Worm (Caenorhabditis elegans) whole organism, young adult: Measurements from ENCODE around the gene R10H10.7.

ENCODE experiments used
- C17E4.6 ChIP-seq: fragments of 200-800 bp; sonication (Bioruptor generic); IDR thresholded peaks from 2 replicates; pipeline ENCODE4 v1.3.6; 2022; ENCODE audit warnings: missing genetic modification reagents, missing genetic modification characterization, missing compliant biosample characterization
- F22D6.2 ChIP-seq: sonication (generic microtip); optimal IDR thresholded peaks from 2 replicates; lab custom pipeline; 2016; ENCODE audit warnings: mild to moderate bottlenecking, missing genetic modification characterization, missing compliant biosample characterization
- F23B12.7 ChIP-seq: sonication (generic microtip); optimal IDR thresholded peaks from 2 replicates; lab custom pipeline; 2017; ENCODE audit warnings: missing genetic modification characterization, mild to moderate bottlenecking, missing compliant biosample characterization, antibody characterized with exemption, moderate library complexity; ENCODE audit not compliant: insufficient read depth
- F33H1.4 ChIP-seq: fragments of 200-800 bp; sonication (Bioruptor generic); IDR thresholded peaks from 2 replicates; pipeline ENCODE4 v1.3.6; 2022; ENCODE audit warnings: missing genetic modification reagents, missing genetic modification characterization, missing compliant biosample characterization
- F57C9.4 ChIP-seq: sonication (generic microtip); optimal IDR thresholded peaks from 2 replicates; lab custom pipeline; 2017; ENCODE audit warnings: mild to moderate bottlenecking, missing genetic modification characterization, missing compliant biosample characterization
- T26A5.8 ChIP-seq: sonication (generic microtip); optimal IDR thresholded peaks from 2 replicates; lab custom pipeline; 2016; ENCODE audit warnings: missing genetic modification characterization, missing compliant biosample characterization
- Y53G8AR.9 ChIP-seq: fragments of 200-800 bp; sonication (Bioruptor generic); conservative IDR thresholded peaks from 2 replicates; pipeline ENCODE4 v1.3.6; 2022; ENCODE audit warnings: missing genetic modification reagents, missing genetic modification characterization, missing compliant biosample characterization
- Y79H2A.3 ChIP-seq: fragments of 200-800 bp; sonication (Bioruptor generic); conservative IDR thresholded peaks from 2 replicates; pipeline ENCODE4 v1.3.6; 2022; ENCODE audit warnings: missing genetic modification reagents, missing genetic modification characterization, missing compliant biosample characterization
- ZK185.1 ChIP-seq: sonication (generic microtip); optimal IDR thresholded peaks from 2 replicates; lab custom pipeline; 2016; ENCODE audit warnings: mild to moderate bottlenecking, missing genetic modification characterization, missing compliant biosample characterization; ENCODE audit not compliant: poor library complexity, severe bottlenecking
- aptf-3 ChIP-seq: fragments of 200-800 bp; sonication (Bioruptor generic); IDR thresholded peaks from 2 replicates; pipeline ENCODE4 v1.3.6; 2022; ENCODE audit warnings: missing genetic modification characterization, missing compliant biosample characterization
- athp-1 ChIP-seq: sonication (generic microtip); optimal IDR thresholded peaks from 2 replicates; lab custom pipeline; 2017; ENCODE audit warnings: mild to moderate bottlenecking, missing genetic modification characterization, missing compliant biosample characterization
- attf-3 ChIP-seq: fragments of 200-800 bp; sonication (Bioruptor generic); conservative IDR thresholded peaks from 2 replicates; pipeline ENCODE4 v1.3.6; 2022; ENCODE audit warnings: missing genetic modification reagents, missing genetic modification characterization, missing compliant biosample characterization
- attf-5 ChIP-seq: fragments of 200-800 bp; sonication (Bioruptor generic); optimal IDR thresholded peaks from 2 replicates; lab custom pipeline; 2018; ENCODE audit warnings: mild to moderate bottlenecking, missing genetic modification characterization, missing compliant biosample characterization
- cebp-2 ChIP-seq: fragments of 200-800 bp; sonication (Bioruptor generic); IDR thresholded peaks from 2 replicates; pipeline ENCODE4 v1.3.6; 2022; ENCODE audit warnings: missing genetic modification characterization, missing compliant biosample characterization
- ceh-27 ChIP-seq: fragments of 200-800 bp; sonication (Bioruptor generic); optimal IDR thresholded peaks from 2 replicates; lab custom pipeline; 2018; ENCODE audit warnings: mild to moderate bottlenecking, missing genetic modification characterization, moderate library complexity, missing compliant biosample characterization
- dpff-1 ChIP-seq: sonication (generic microtip); optimal IDR thresholded peaks from 2 replicates; lab custom pipeline; 2017; ENCODE audit warnings: mild to moderate bottlenecking, missing genetic modification characterization, missing compliant biosample characterization
- gei-17 ChIP-seq: fragments of 200-800 bp; sonication (Bioruptor generic); optimal IDR thresholded peaks from 2 replicates; lab custom pipeline; 2018; ENCODE audit warnings: mild to moderate bottlenecking, missing genetic modification characterization, missing compliant biosample characterization
- him-1 ChIP-seq: sonication (generic microtip); optimal IDR thresholded peaks from 2 replicates; lab custom pipeline; 2016; ENCODE audit warnings: missing genotype, missing genetic modification reagents, missing genetic modification characterization, missing compliant biosample characterization
- hlh-26 ChIP-seq: fragments of 200-800 bp; sonication (Bioruptor generic); conservative IDR thresholded peaks from 2 replicates; pipeline ENCODE4 v1.3.6; 2022; ENCODE audit warnings: missing genetic modification reagents, missing genetic modification characterization, missing compliant biosample characterization
- hmg-1.2 ChIP-seq: fragments of 200-800 bp; sonication (Bioruptor generic); IDR thresholded peaks from 2 replicates; pipeline ENCODE4 v1.3.6; 2022; ENCODE audit warnings: missing genetic modification reagents, missing genetic modification characterization, missing compliant biosample characterization
- lin-40 ChIP-seq: sonication (generic microtip); optimal IDR thresholded peaks from 2 replicates; lab custom pipeline; 2016; ENCODE audit warnings: missing genetic modification characterization, mild to moderate bottlenecking, missing compliant biosample characterization, missing genotype, missing genetic modification reagents
- lin-54 ChIP-seq: fragments of 200-800 bp; sonication (Bioruptor generic); optimal IDR thresholded peaks from 2 replicates; lab custom pipeline; 2018; ENCODE audit warnings: mild to moderate bottlenecking, missing genetic modification characterization, missing compliant biosample characterization
- lir-1 ChIP-seq: fragments of 200-800 bp; sonication (Bioruptor generic); conservative IDR thresholded peaks from 2 replicates; pipeline ENCODE4 v1.3.6; 2022; ENCODE audit warnings: missing genetic modification reagents, missing genetic modification characterization, missing compliant biosample characterization
- lsy-27 ChIP-seq: sonication (generic microtip); optimal IDR thresholded peaks from 2 replicates; lab custom pipeline; 2017; ENCODE audit warnings: missing genetic modification characterization, mild to moderate bottlenecking, missing compliant biosample characterization, antibody characterized with exemption, missing genotype, borderline replicate concordance; ENCODE audit not compliant: insufficient read depth
- mcd-1 ChIP-seq: fragments of 200-800 bp; sonication (Bioruptor generic); IDR thresholded peaks from 2 replicates; pipeline ENCODE4 v1.3.6; 2022; ENCODE audit warnings: missing genetic modification reagents, missing genetic modification characterization, missing compliant biosample characterization
- mes-4 ChIP-seq: sonication (generic microtip); optimal IDR thresholded peaks from 2 replicates; lab custom pipeline; 2016; ENCODE audit warnings: missing genotype, missing genetic modification characterization, missing compliant biosample characterization
- nfya-2 ChIP-seq: fragments of 200-800 bp; sonication (Bioruptor generic); IDR thresholded peaks from 2 replicates; pipeline ENCODE4 v1.3.6; 2022; ENCODE audit warnings: missing genetic modification reagents, missing genetic modification characterization, missing compliant biosample characterization
- nhr-179 ChIP-seq: sonication (generic microtip); optimal IDR thresholded peaks from 2 replicates; lab custom pipeline; 2016; ENCODE audit warnings: mild to moderate bottlenecking, missing genetic modification characterization, missing compliant biosample characterization
- nhr-27 ChIP-seq: fragments of 200-800 bp; sonication (Bioruptor generic); optimal IDR thresholded peaks from 2 replicates; lab custom pipeline; 2018; ENCODE audit warnings: mild to moderate bottlenecking, missing genetic modification characterization, moderate library complexity, missing compliant biosample characterization
- nhr-80 ChIP-seq: sonication (generic microtip); optimal IDR thresholded peaks from 2 replicates; lab custom pipeline; 2016; ENCODE audit warnings: missing genetic modification characterization, missing compliant biosample characterization
- repo-1 ChIP-seq: sonication (generic microtip); optimal IDR thresholded peaks from 2 replicates; lab custom pipeline; 2017; ENCODE audit warnings: mild to moderate bottlenecking, missing genetic modification characterization, missing compliant biosample characterization
- snpc-1.3 ChIP-seq: sonication (generic microtip); optimal IDR thresholded peaks from 2 replicates; lab custom pipeline; 2017; ENCODE audit warnings: missing genetic modification characterization, mild to moderate bottlenecking, missing compliant biosample characterization, antibody characterized with exemption, moderate library complexity, missing genotype, missing genetic modification reagents; ENCODE audit not compliant: insufficient read depth
- snpc-3.4 ChIP-seq: sonication (generic microtip); optimal IDR thresholded peaks from 2 replicates; lab custom pipeline; 2017; ENCODE audit warnings: missing genetic modification characterization, mild to moderate bottlenecking, missing compliant biosample characterization, antibody characterized with exemption, moderate library complexity, missing genotype, missing genetic modification reagents
- snpc-4 ChIP-seq, 5 experiments: fragments of 150-350 bp in 1 of 5; sonication (generic microtip) in 4 of 5; optimal IDR thresholded peaks; 2 replicates each; lab custom pipeline; 2014 to 2018; ENCODE audit warnings: missing genetic modification characterization in 5 of 5, missing biosample characterization in 3 of 5, antibody characterized with exemption in 2 of 5, mild to moderate bottlenecking in 2 of 5, missing compliant biosample characterization in 2 of 5, missing genotype in 2 of 5, moderate library complexity in 2 of 5, missing genetic modification reagents in 1 of 5

The R10H10.7 gene

ce11 chrIV:10425129-10425528, 11.4 kb upstream of the R10H10.7 start (continued):
- TF ChIP-seq cebp-2 (no peak), F22D6.2 (tag; lab: Kevin White, UChicago) (no peak), lir-1 (no peak), nhr-80 (tag; lab: Kevin White, UChicago) (peak; percentile 16), repo-1 (tag; lab: Kevin White, UChicago) (no peak), F57C9.4 (no peak), Y53G8AR.9 (GFP tag; lab: Robert Waterston, UW) (no peak), snpc-1.3 (tag; lab: Kevin White, UChicago) (peak; percentile 7), Y79H2A.3 (GFP tag; lab: Robert Waterston, UW) (no peak), dpff-1 (no peak), ZK185.1 (tag; lab: Kevin White, UChicago) (no peak), lin-40 (tag; lab: Kevin White, UChicago) (no peak), ceh-27 (GFP tag; lab: Kevin White, UChicago) (no peak), athp-1 (tag; lab: Kevin White, UChicago) (no peak)
- TF ChIP-seq, all 124 proteins: peak for 6

DNA sequence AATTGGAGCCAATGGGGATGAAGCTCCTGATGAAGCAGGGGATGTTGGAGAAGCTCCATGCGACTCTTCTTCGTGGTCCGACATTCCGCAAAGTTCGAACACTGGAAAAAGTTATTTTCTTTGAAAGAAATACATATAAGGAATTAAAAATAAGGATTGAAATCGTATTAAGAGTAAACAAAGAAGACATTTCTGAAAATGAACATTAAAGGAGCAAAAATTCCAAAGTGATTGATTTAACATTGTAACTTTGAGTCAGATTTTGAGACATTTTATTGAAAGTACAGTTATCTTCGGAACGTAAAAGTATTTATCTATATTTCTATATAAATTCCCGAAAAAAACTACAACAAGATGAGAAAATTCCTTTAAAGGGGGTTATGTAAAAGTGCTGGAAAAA, 10.8 kb upstream of the R10H10.7 start, which contains the start of gene F13B12.1:
F13B12.1 (minus strand) TSS at position 101 of the 400 bp plus-strand sequence.
- TF ChIP-seq C17E4.6 (GFP tag; lab: Robert Waterston, UW), result no peak
- TF ChIP-seq snpc-3.4 (tag; lab: Kevin White, UChicago), result no peak
- TF ChIP-seq attf-5 (GFP tag; lab: Kevin White, UChicago), result no peak
- TF ChIP-seq hlh-26 (GFP tag; lab: Robert Waterston, UW), result no peak
- TF ChIP-seq lsy-27 (tag; lab: Kevin White, UChicago), result no peak
- TF ChIP-seq lin-54 (GFP tag; lab: Kevin White, UChicago), result no peak
- no peak for TF ChIP-seq mcd-1 (GFP tag; lab: Robert Waterston, UW)
- TF ChIP-seq nfya-2, result no peak
- no peak for TF ChIP-seq snpc-1.3 (tag; lab: Kevin White, UChicago)
- TF ChIP-seq T26A5.8 (tag; lab: Kevin White, UChicago), result no peak
- TF ChIP-seq him-1, result no peak
- TF ChIP-seq nhr-179, result no peak
- TF ChIP-seq F23B12.7 (tag; lab: Kevin White, UChicago), result no peak
- no peak for TF ChIP-seq F57C9.4
- TF ChIP-seq nhr-27, result no peak
- TF ChIP-seq aptf-3 (GFP tag; lab: Robert Waterston, UW), result no peak
- no peak for TF ChIP-seq lin-40 (tag; lab: Kevin White, UChicago)
- TF ChIP-seq, all 124 proteins: peak for 0

DNA sequence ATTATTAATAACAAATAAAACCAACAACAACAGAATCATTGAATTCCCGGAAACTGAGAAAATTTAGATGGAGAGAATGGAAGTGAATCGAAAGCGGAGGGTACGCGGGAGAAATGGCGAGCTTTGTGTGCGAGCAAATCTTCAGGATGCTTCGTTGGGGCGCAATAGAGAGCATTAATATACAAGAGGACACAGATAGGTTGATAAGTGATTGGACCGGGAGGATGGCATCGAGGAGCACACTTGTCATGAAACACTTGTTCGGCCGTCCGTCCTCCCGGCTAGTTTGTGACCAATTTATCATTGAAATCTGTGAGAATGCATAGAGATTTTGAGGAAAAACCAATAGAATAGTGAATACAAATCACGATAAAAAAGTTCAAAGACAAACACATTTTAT, 8.5 kb upstream of the R10H10.7 start:
- TF ChIP-seq repo-1 (tag; lab: Kevin White, UChicago), result no peak
- TF ChIP-seq mes-4, result no peak
- 0 out of 2 replicates have a peak, but pooled peaks have one; percentile 32 for TF ChIP-seq attf-3 (GFP tag; lab: Robert Waterston, UW)
- TF ChIP-seq snpc-4 (GFP tag; optimal IDR thresholded peaks at IDR 0.05; lab: Kevin White, UChicago), result no peak
- peak in 1 of 4 experiments; percentile 11 for TF ChIP-seq snpc-4 (tag; optimal IDR thresholded peaks at IDR 0.05; lab: Kevin White, UChicago)
- TF ChIP-seq gei-17, result no peak
- TF ChIP-seq Y79H2A.3 (GFP tag; lab: Robert Waterston, UW), result no peak
- TF ChIP-seq F33H1.4 (GFP tag; lab: Robert Waterston, UW), result no peak

DNA sequence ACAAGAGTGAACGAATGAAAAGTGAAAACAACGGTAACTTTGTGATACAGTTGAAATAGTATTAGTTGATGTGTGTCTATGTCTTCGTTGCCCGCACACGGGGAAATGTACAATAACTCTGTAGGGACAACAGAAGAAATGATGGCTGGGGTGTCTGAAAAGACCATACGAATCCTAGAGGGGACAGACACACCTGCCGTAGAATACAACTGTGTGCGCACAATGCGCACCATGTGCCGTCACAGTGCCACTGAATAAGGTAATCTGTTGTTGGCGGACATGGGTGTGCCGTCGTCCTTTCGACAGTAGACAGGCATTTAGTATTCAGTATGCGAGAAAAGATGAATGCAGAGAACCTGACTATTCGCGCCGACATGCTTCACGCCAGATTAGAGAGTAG, 7.5 kb upstream of the R10H10.7 start:
- TF ChIP-seq attf-3 (GFP tag; lab: Robert Waterston, UW), result peak; percentile 50; the same call in 1 of the 2 replicates
- TF ChIP-seq hmg-1.2 (GFP tag; lab: Robert Waterston, UW), result peak; percentile 53; the same call in 1 of the 2 replicates
- TF ChIP-seq Y53G8AR.9 (GFP tag; lab: Robert Waterston, UW), result no peak
